Worm (Caenorhabditis elegans) whole organism, L4 larva: ENCODE measurements around the gene ZK1055.7.

ENCODE experiments used
- F10B5.3 ChIP-seq: sonication (generic microtip); optimal IDR thresholded peaks from 2 replicates; lab custom pipeline; 2016; ENCODE audit warnings: mild to moderate bottlenecking, missing genetic modification characterization, missing compliant biosample characterization
- F44E2.7 ChIP-seq: fragments of 200-800 bp; sonication (Bioruptor generic); IDR thresholded peaks from 2 replicates; pipeline ENCODE4 v2.1.2; 2022; ENCODE audit warnings: missing genetic modification characterization, missing compliant biosample characterization
- R02D3.7 ChIP-seq: fragments of 150-350 bp; sonication (generic microtip); optimal IDR thresholded peaks from 3 replicates; lab custom pipeline; 2014; ENCODE audit warnings: missing biosample characterization, missing genetic modification characterization
- T26A8.4 ChIP-seq: fragments of 200-800 bp; sonication (Bioruptor generic); IDR thresholded peaks from 2 replicates; pipeline ENCODE4 v1.3.6; 2022; ENCODE audit warnings: missing genetic modification characterization, missing compliant biosample characterization
- Y48G9A.11 ChIP-seq: fragments of 200-800 bp; sonication (Bioruptor generic); IDR thresholded peaks from 2 replicates; pipeline ENCODE4 v1.3.6; 2022; ENCODE audit warnings: missing genetic modification reagents, missing genetic modification characterization, missing compliant biosample characterization
- Y5F2A.4 ChIP-seq: fragments of 200-800 bp; sonication (Bioruptor generic); optimal IDR thresholded peaks from 2 replicates; lab custom pipeline; 2018; ENCODE audit warnings: mild to moderate bottlenecking, missing genetic modification characterization, missing compliant biosample characterization
- attf-4 ChIP-seq: sonication (generic microtip); optimal IDR thresholded peaks from 3 replicates; lab custom pipeline; 2017; ENCODE audit warnings: missing biosample characterization, missing genetic modification characterization
- ceh-28 ChIP-seq: fragments of 150-350 bp; optimal IDR thresholded peaks from 2 replicates; lab custom pipeline; 2014; ENCODE audit warnings: missing biosample characterization, missing genetic modification reagents, missing genetic modification characterization
- ctbp-1 ChIP-seq: fragments of 200-800 bp; sonication (Bioruptor generic); IDR thresholded peaks from 2 replicates; pipeline ENCODE4 v1.3.6; 2022; ENCODE audit warnings: missing genetic modification reagents, missing genetic modification characterization, missing compliant biosample characterization
- daf-12 ChIP-seq: fragments of 150-350 bp; optimal IDR thresholded peaks from 2 replicates; lab custom pipeline; 2014; ENCODE audit warnings: missing biosample characterization, missing genetic modification reagents, missing genetic modification characterization
- dmd-6 ChIP-seq: fragments of 200-800 bp; sonication (Bioruptor generic); IDR thresholded peaks from 2 replicates; pipeline ENCODE4 v1.3.6; 2022; ENCODE audit warnings: missing genetic modification reagents, missing genetic modification characterization, missing compliant biosample characterization
- dmd-9 ChIP-seq: fragments of 200-800 bp; sonication (Bioruptor generic); IDR thresholded peaks from 2 replicates; pipeline ENCODE4 v1.3.6; 2022; ENCODE audit warnings: missing genetic modification reagents, missing genetic modification characterization, missing compliant biosample characterization
- duxl-1 ChIP-seq: sonication (generic microtip); optimal IDR thresholded peaks from 2 replicates; lab custom pipeline; 2016; ENCODE audit warnings: mild to moderate bottlenecking, missing genetic modification characterization, moderate library complexity, missing compliant biosample characterization; ENCODE audit not compliant: poor library complexity
- dve-1 ChIP-seq: sonication (generic microtip); optimal IDR thresholded peaks from 2 replicates; lab custom pipeline; 2017; ENCODE audit warnings: antibody characterized with exemption, mild to moderate bottlenecking, missing genetic modification characterization, missing compliant biosample characterization; ENCODE audit not compliant: insufficient read depth
- egl-43 ChIP-seq: fragments of 200-800 bp; sonication (Bioruptor generic); IDR thresholded peaks from 2 replicates; pipeline ENCODE4 v1.3.6; 2022; ENCODE audit warnings: missing genetic modification reagents, missing genetic modification characterization, missing compliant biosample characterization
- fos-1 ChIP-seq: fragments of 150-350 bp; optimal IDR thresholded peaks from 2 replicates; lab custom pipeline; 2014; ENCODE audit warnings: missing biosample characterization, missing genetic modification characterization
- gei-8 ChIP-seq: fragments of 200-800 bp; sonication (Bioruptor generic); optimal IDR thresholded peaks from 2 replicates; lab custom pipeline; 2018; ENCODE audit warnings: mild to moderate bottlenecking, missing genetic modification characterization, missing compliant biosample characterization
- lin-13 ChIP-seq: fragments of 150-350 bp; optimal IDR thresholded peaks from 2 replicates; lab custom pipeline; 2014; ENCODE audit warnings: missing biosample characterization, missing genetic modification reagents, missing genetic modification characterization
- lir-3 ChIP-seq: sonication (generic microtip); optimal IDR thresholded peaks from 2 replicates; lab custom pipeline; 2016; ENCODE audit warnings: mild to moderate bottlenecking, missing genetic modification characterization, missing compliant biosample characterization
- lsy-2 ChIP-seq, 2 experiments: fragments of 150-350 bp in 1 of 2; sonication (generic microtip) in 1 of 2; optimal IDR thresholded peaks; 2 replicates each; lab custom pipeline; 2014 to 2017; ENCODE audit warnings: missing biosample characterization in 2 of 2, missing genetic modification characterization in 2 of 2
- mep-1 ChIP-seq: fragments of 150-350 bp; sonication (generic microtip); optimal IDR thresholded peaks from 3 replicates; lab custom pipeline; 2014; ENCODE audit warnings: missing biosample characterization, missing genetic modification characterization
- mxl-3 ChIP-seq: fragments of 200-800 bp; sonication (Bioruptor generic); optimal IDR thresholded peaks from 2 replicates; lab custom pipeline; 2018; ENCODE audit warnings: mild to moderate bottlenecking, missing genetic modification characterization, missing compliant biosample characterization
- nhr-111 ChIP-seq: fragments of 200-800 bp; sonication (Bioruptor generic); optimal IDR thresholded peaks from 2 replicates; lab custom pipeline; 2018; ENCODE audit warnings: mild to moderate bottlenecking, missing genetic modification characterization, missing compliant biosample characterization
- nhr-237 ChIP-seq: sonication (generic microtip); optimal IDR thresholded peaks from 2 replicates; lab custom pipeline; 2017; ENCODE audit warnings: missing biosample characterization, missing genetic modification characterization
- nhr-41 ChIP-seq: fragments of 200-800 bp; sonication (Bioruptor generic); IDR thresholded peaks from 2 replicates; pipeline ENCODE4 v1.3.6; 2022; ENCODE audit warnings: missing genetic modification reagents, missing genetic modification characterization, missing compliant biosample characterization
- nhr-76 ChIP-seq: fragments of 150-350 bp; optimal IDR thresholded peaks from 2 replicates; lab custom pipeline; 2014; ENCODE audit warnings: missing biosample characterization, missing genetic modification characterization
- nhr-77 ChIP-seq: fragments of 150-350 bp; optimal IDR thresholded peaks from 2 replicates; lab custom pipeline; 2014; ENCODE audit warnings: missing biosample characterization, missing genetic modification characterization
- pha-4 ChIP-seq, 2 experiments: fragments of 150-350 bp in 1 of 2; fragments of 200-800 bp in 1 of 2; sonication (Bioruptor generic) in 1 of 2; IDR thresholded peaks in 1 of 2; optimal IDR thresholded peaks in 1 of 2; 2 replicates each; pipeline versions ENCODE4 v1.3.6 to Lab custom; 2014 to 2022; ENCODE audit warnings: missing genetic modification characterization in 2 of 2, missing genetic modification reagents in 2 of 2, missing biosample characterization in 1 of 2, missing compliant biosample characterization in 1 of 2
- php-3 ChIP-seq: fragments of 200-800 bp; sonication (Bioruptor generic); IDR thresholded peaks from 2 replicates; pipeline ENCODE4 v1.3.6; 2022; ENCODE audit warnings: missing genetic modification reagents, missing genetic modification characterization, missing compliant biosample characterization
- sdz-12 ChIP-seq: fragments of 200-800 bp; sonication (Bioruptor generic); optimal IDR thresholded peaks from 2 replicates; lab custom pipeline; 2018; ENCODE audit warnings: mild to moderate bottlenecking, missing genetic modification characterization, missing compliant biosample characterization
- snpc-4 ChIP-seq: fragments of 150-350 bp; optimal IDR thresholded peaks from 2 replicates; lab custom pipeline; 2014; ENCODE audit warnings: missing biosample characterization, missing genetic modification characterization
- spr-1 ChIP-seq: sonication (generic microtip); optimal IDR thresholded peaks from 2 replicates; lab custom pipeline; 2016; ENCODE audit warnings: mild to moderate bottlenecking, missing genetic modification characterization, missing compliant biosample characterization
- tra-1 ChIP-seq: fragments of 200-800 bp; sonication (Bioruptor generic); IDR thresholded peaks from 2 replicates; pipeline ENCODE4 v1.3.6; 2022; ENCODE audit warnings: missing genetic modification reagents, missing genetic modification characterization, missing compliant biosample characterization
- unc-130 ChIP-seq: sonication (generic microtip); optimal IDR thresholded peaks from 2 replicates; lab custom pipeline; 2016; ENCODE audit warnings: missing genetic modification reagents, missing genetic modification characterization, missing compliant biosample characterization
- unc-39 ChIP-seq: sonication (generic microtip); optimal IDR thresholded peaks from 2 replicates; lab custom pipeline; 2017; ENCODE audit warnings: missing biosample characterization, missing genetic modification characterization

The ZK1055.7 gene

ce11 chrV:6557035-6557434 lies 48.1 kb downstream of the ZK1055.7 start, which contains the start of gene spp-27:
Gene spp-27 (minus strand): TSS chrV:6557135.
- TF ChIP-seq php-3, result no peak
- no peak for TF ChIP-seq F44E2.7 (GFP tag; lab: Robert Waterston, UW)
- no peak for TF ChIP-seq mxl-3 (GFP tag; lab: Kevin White, UChicago)
- TF ChIP-seq snpc-4 (tag; lab: Kevin White, UChicago), result no peak
- no peak for TF ChIP-seq nhr-41
- no peak for TF ChIP-seq fos-1 (tag; lab: Kevin White, UChicago)
- TF ChIP-seq daf-12 (tag; lab: Kevin White, UChicago), result no peak
- TF ChIP-seq ceh-28 (tag; lab: Kevin White, UChicago), result no peak
- no peak for TF ChIP-seq unc-39
- TF ChIP-seq T26A8.4 (GFP tag; lab: Robert Waterston, UW), result no peak
- TF ChIP-seq egl-43 (GFP tag; lab: Robert Waterston, UW), result no peak
- TF ChIP-seq nhr-76, result no peak
- no peak for TF ChIP-seq dve-1 (tag; lab: Kevin White, UChicago)
- no peak for TF ChIP-seq F10B5.3
- TF ChIP-seq dmd-6 (GFP tag; lab: Robert Waterston, UW), result no peak
- no peak for TF ChIP-seq Y48G9A.11 (GFP tag; lab: Robert Waterston, UW)
- no peak for TF ChIP-seq nhr-77
- no peak for TF ChIP-seq sdz-12 (GFP tag; lab: Kevin White, UChicago)
- TF ChIP-seq duxl-1 (tag; lab: Kevin White, UChicago), result no peak
- TF ChIP-seq ctbp-1 (GFP tag; lab: Robert Waterston, UW), result no peak

ce11 chrV:6554308-6554707 lies 50.9 kb downstream of the ZK1055.7 start, which contains the start of gene K04A8.19:
Gene K04A8.19 (minus strand): TSS chrV:6554408.
- TF ChIP-seq tra-1 (GFP tag; lab: Robert Waterston, UW), result no peak
- TF ChIP-seq dmd-6 (GFP tag; lab: Robert Waterston, UW), result no peak
- TF ChIP-seq Y5F2A.4 (GFP tag; lab: Kevin White, UChicago), result no peak
- TF ChIP-seq unc-130 (GFP tag; lab: Kevin White, UChicago), result no peak
- TF ChIP-seq attf-4 (tag; lab: Kevin White, UChicago), result no peak
- no peak for TF ChIP-seq dmd-9 (GFP tag; lab: Robert Waterston, UW)
- no peak for TF ChIP-seq mxl-3 (GFP tag; lab: Kevin White, UChicago)
- no peak for TF ChIP-seq daf-12 (tag; lab: Kevin White, UChicago)
- TF ChIP-seq pha-4 (GFP tag; IDR thresholded peaks at IDR 0.05; lab: Robert Waterston, UW), result no peak
- no peak for TF ChIP-seq pha-4 (tag; optimal IDR thresholded peaks at IDR 0.05; lab: Kevin White, UChicago)
- TF ChIP-seq lsy-2 (tag; optimal IDR thresholded peaks at IDR 0.05; lab: Kevin White, UChicago), result no peak
- TF ChIP-seq nhr-237 (tag; lab: Kevin White, UChicago), result no peak
- TF ChIP-seq spr-1 (tag; lab: Kevin White, UChicago), result no peak
- no peak for TF ChIP-seq R02D3.7
- TF ChIP-seq gei-8 (GFP tag; lab: Kevin White, UChicago), result no peak
- TF ChIP-seq lir-3 (tag; lab: Kevin White, UChicago), result no peak
- TF ChIP-seq lin-13 (GFP tag; lab: Kevin White, UChicago), result no peak
- TF ChIP-seq nhr-111 (GFP tag; lab: Kevin White, UChicago), result no peak
- no peak for TF ChIP-seq mep-1 (tag; lab: Kevin White, UChicago)
